Fruit fly (Drosophila melanogaster) whole organism, embryonic: ENCODE results near the gene CG12123.

Experiments
- CG10267 ChIP-seq: fragments of 200-800 bp; sonication (Bioruptor generic); optimal IDR thresholded peaks from 2 replicates; lab custom pipeline; 2018; ENCODE audit warnings: missing biosample characterization, mild to moderate bottlenecking, missing genetic modification characterization, moderate library complexity
- CG12071 ChIP-seq: fragments of 200-800 bp; sonication (Bioruptor generic); optimal IDR thresholded peaks from 3 replicates; lab custom pipeline; 2018; ENCODE audit warnings: missing biosample characterization, mild to moderate bottlenecking, missing genetic modification characterization
- CG13624 ChIP-seq: fragments of 200-800 bp; sonication (Bioruptor generic); optimal IDR thresholded peaks from 2 replicates; lab custom pipeline; 2016; ENCODE audit warnings: missing biosample characterization, missing genetic modification characterization
- CG17829 ChIP-seq: fragments of 200-800 bp; optimal IDR thresholded peaks from 2 replicates; lab custom pipeline; 2019; ENCODE audit warnings: missing biosample characterization, mild to moderate bottlenecking, missing genetic modification characterization, moderate library complexity
- CG18011 ChIP-seq: fragments of 200-800 bp; sonication (Bioruptor generic); optimal IDR thresholded peaks from 2 replicates; lab custom pipeline; 2017; ENCODE audit warnings: missing biosample characterization, missing genetic modification characterization, mild to moderate bottlenecking, moderate library complexity, missing genotype
- CG31441 ChIP-seq: fragments of 200-800 bp; sonication (Bioruptor generic); IDR thresholded peaks from 2 replicates; pipeline ENCODE4 v1.3.6; 2022; ENCODE audit warnings: missing biosample characterization, missing genetic modification characterization
- CG32767 ChIP-seq: fragments of 200-800 bp; sonication (Bioruptor generic); IDR thresholded peaks from 2 replicates; pipeline ENCODE4 v1.3.6; 2022; ENCODE audit warnings: missing biosample characterization, missing genetic modification characterization
- CG33213 ChIP-seq: fragments of 200-800 bp; sonication (Bioruptor generic); optimal IDR thresholded peaks from 3 replicates; lab custom pipeline; 2016; ENCODE audit warnings: missing biosample characterization, missing genetic modification characterization
- CG33557 ChIP-seq: fragments of 200-800 bp; sonication (Bioruptor generic); optimal IDR thresholded peaks from 2 replicates; lab custom pipeline; 2019; ENCODE audit warnings: missing biosample characterization, mild to moderate bottlenecking, missing genetic modification characterization, moderate library complexity
- CG34376 ChIP-seq: fragments of 200-800 bp; sonication (Bioruptor generic); optimal IDR thresholded peaks from 2 replicates; lab custom pipeline; 2018; ENCODE audit warnings: missing biosample characterization, mild to moderate bottlenecking, missing genetic modification characterization
- CG3838 ChIP-seq: fragments of 200-800 bp; sonication (Bioruptor generic); optimal IDR thresholded peaks from 3 replicates; lab custom pipeline; 2016; ENCODE audit warnings: missing biosample characterization, missing genetic modification characterization
- CG8944 ChIP-seq: fragments of 200-800 bp; sonication (Bioruptor generic); optimal IDR thresholded peaks from 3 replicates; lab custom pipeline; 2016; ENCODE audit warnings: missing biosample characterization, missing genetic modification characterization
- CG9932 ChIP-seq: fragments of 200-800 bp; sonication (Bioruptor generic); IDR thresholded peaks from 2 replicates; pipeline ENCODE4 v1.3.6; 2022; ENCODE audit warnings: missing biosample characterization, missing genetic modification characterization
- CrebB ChIP-seq: fragments of 200-800 bp; sonication (Bioruptor generic); optimal IDR thresholded peaks from 3 replicates; lab custom pipeline; 2018; ENCODE audit warnings: missing biosample characterization, mild to moderate bottlenecking, missing genetic modification characterization
- D19A ChIP-seq: fragments of 200-800 bp; optimal IDR thresholded peaks from 3 replicates; lab custom pipeline; 2019; ENCODE audit warnings: missing biosample characterization, mild to moderate bottlenecking, missing genetic modification characterization, moderate library complexity
- E2f1 ChIP-seq: fragments of 200-800 bp; sonication (Bioruptor generic); IDR thresholded peaks from 2 replicates; pipeline ENCODE4 v1.3.6; 2022; ENCODE audit warnings: missing biosample characterization, missing genetic modification characterization
- Ets97D ChIP-seq: fragments of 200-800 bp; sonication (Bioruptor generic); optimal IDR thresholded peaks from 3 replicates; lab custom pipeline; 2016; ENCODE audit warnings: missing biosample characterization, missing genetic modification characterization
- Hsf ChIP-seq: fragments of 200-800 bp; sonication (Bioruptor generic); optimal IDR thresholded peaks from 3 replicates; lab custom pipeline; 2016; ENCODE audit warnings: missing biosample characterization, missing genetic modification characterization
- Lpt ChIP-seq: fragments of >200 bp; optimal IDR thresholded peaks from 2 replicates; lab custom pipeline; 2018; ENCODE audit warnings: missing biosample characterization, missing genetic modification characterization
- Max ChIP-seq: fragments of 200-800 bp; sonication (Bioruptor generic); optimal IDR thresholded peaks from 2 replicates; lab custom pipeline; 2016; ENCODE audit warnings: missing biosample characterization, mild to moderate bottlenecking, missing genetic modification characterization
- Med ChIP-seq: fragments of 200-800 bp; sonication (Bioruptor generic); peaks from one replicate; lab custom pipeline; 2016; ENCODE audit warnings: missing biosample characterization, missing genetic modification characterization, mild to moderate bottlenecking, inconsistent platforms, moderate library complexity
- NK7.1 ChIP-seq: fragments of 200-800 bp; sonication (Bioruptor generic); optimal IDR thresholded peaks from 3 replicates; lab custom pipeline; 2016; ENCODE audit warnings: missing biosample characterization, missing genetic modification characterization
- Nf-YA ChIP-seq: fragments of 200-800 bp; sonication (Bioruptor generic); IDR thresholded peaks from 2 replicates; pipeline ENCODE4 v1.3.6; 2022; ENCODE audit warnings: missing biosample characterization, missing genetic modification characterization
- Oaz ChIP-seq: fragments of 200-800 bp; sonication (Bioruptor generic); IDR thresholded peaks from 2 replicates; pipeline ENCODE4 v1.3.6; 2022; ENCODE audit warnings: missing biosample characterization, missing genetic modification characterization
- Trl ChIP-seq, 3 experiments: fragments of >200 bp in 2 of 3; fragments of 200-800 bp in 1 of 3; sonication (Bioruptor generic) in 1 of 3; optimal IDR thresholded peaks; 2 replicates in 1 of 3; 3 replicates in 2 of 3; lab custom pipeline; 2016 to 2017; ENCODE audit warnings: missing biosample characterization in 1 of 3, missing genetic modification characterization in 1 of 3
- Usf ChIP-seq: fragments of 200-800 bp; sonication (Bioruptor generic); optimal IDR thresholded peaks from 2 replicates; lab custom pipeline; 2017; ENCODE audit warnings: missing genotype, missing biosample characterization, missing genetic modification characterization
- ac ChIP-seq: fragments of 200-800 bp; sonication (Bioruptor generic); optimal IDR thresholded peaks from 3 replicates; lab custom pipeline; 2017; ENCODE audit warnings: missing biosample characterization, mild to moderate bottlenecking, missing genetic modification characterization
- ase ChIP-seq: fragments of 200-800 bp; sonication (Bioruptor generic); IDR thresholded peaks from 3 replicates; pipeline ENCODE4 v1.3.6; 2022; ENCODE audit warnings: missing biosample characterization, missing genetic modification characterization
- cg ChIP-seq: fragments of 200-800 bp; sonication (Bioruptor generic); optimal IDR thresholded peaks from 3 replicates; lab custom pipeline; 2019; ENCODE audit warnings: missing biosample characterization, mild to moderate bottlenecking, missing genetic modification characterization, moderate library complexity
- dati ChIP-seq: fragments of 200-800 bp; sonication (Bioruptor generic); IDR thresholded peaks from 2 replicates; pipeline ENCODE4 v1.3.6; 2022; ENCODE audit warnings: missing biosample characterization, missing genetic modification characterization
- disco-r ChIP-seq: fragments of 200-800 bp; sonication (Bioruptor generic); optimal IDR thresholded peaks from 2 replicates; lab custom pipeline; 2016; ENCODE audit warnings: missing biosample characterization, missing genetic modification characterization
- dm ChIP-seq: fragments of 200-800 bp; sonication (Bioruptor generic); optimal IDR thresholded peaks from 3 replicates; lab custom pipeline; 2016; ENCODE audit warnings: missing biosample characterization, missing genetic modification characterization
- dmrt99B ChIP-seq: fragments of 200-800 bp; sonication (Bioruptor generic); optimal IDR thresholded peaks from 2 replicates; lab custom pipeline; 2018; ENCODE audit warnings: missing biosample characterization, mild to moderate bottlenecking, missing genetic modification characterization, moderate library complexity
- ewg ChIP-seq: fragments of 200-800 bp; sonication (Bioruptor generic); optimal IDR thresholded peaks from 3 replicates; lab custom pipeline; 2017; ENCODE audit warnings: mild to moderate bottlenecking, missing biosample characterization, missing genetic modification reagents, missing genetic modification characterization
- fd64A ChIP-seq: fragments of 200-800 bp; sonication (Bioruptor generic); optimal IDR thresholded peaks from 3 replicates; lab custom pipeline; 2018; ENCODE audit warnings: missing biosample characterization, mild to moderate bottlenecking, missing genetic modification characterization
- fru ChIP-seq: fragments of >200 bp; optimal IDR thresholded peaks from 2 replicates; lab custom pipeline; 2017
- inv ChIP-seq: fragments of 200-800 bp; sonication (Bioruptor generic); IDR thresholded peaks from 2 replicates; pipeline ENCODE4 v1.3.6; 2022; ENCODE audit warnings: missing biosample characterization, missing genetic modification characterization; ENCODE audit not compliant: partially characterized antibody
- jigr1 ChIP-seq: fragments of 200-800 bp; sonication (Bioruptor generic); IDR thresholded peaks from 3 replicates; pipeline ENCODE4 v1.3.6; 2022; ENCODE audit warnings: missing biosample characterization, missing genetic modification characterization
- lilli ChIP-seq: fragments of 200-800 bp; sonication (Bioruptor generic); optimal IDR thresholded peaks from 3 replicates; lab custom pipeline; 2016; ENCODE audit warnings: missing biosample characterization, missing genetic modification characterization
- nerfin-1 ChIP-seq: fragments of 200-800 bp; sonication (Bioruptor generic); optimal IDR thresholded peaks from 3 replicates; lab custom pipeline; 2019; ENCODE audit warnings: missing biosample characterization, mild to moderate bottlenecking, missing genetic modification characterization, moderate library complexity
- onecut ChIP-seq: fragments of 200-800 bp; sonication (Bioruptor generic); IDR thresholded peaks from 2 replicates; pipeline ENCODE4 v1.3.6; 2022; ENCODE audit warnings: missing biosample characterization, missing genetic modification characterization
- peb ChIP-seq: fragments of 200-800 bp; sonication (Bioruptor generic); IDR thresholded peaks from 2 replicates; pipeline ENCODE4 v1.3.6; 2022; ENCODE audit warnings: missing biosample characterization, missing genetic modification characterization
- sc ChIP-seq, 3 experiments: fragments of >200 bp in 2 of 3; fragments of 200-800 bp in 1 of 3; sonication (Bioruptor generic) in 1 of 3; optimal IDR thresholded peaks; 2 replicates in 2 of 3; 3 replicates in 1 of 3; lab custom pipeline; 2017; ENCODE audit warnings: mild to moderate bottlenecking in 1 of 3, missing biosample characterization in 1 of 3, missing genetic modification characterization in 1 of 3, missing genetic modification reagents in 1 of 3
- slbo ChIP-seq: fragments of 200-800 bp; sonication (Bioruptor generic); IDR thresholded peaks from 2 replicates; pipeline ENCODE4 v1.3.6; 2022; ENCODE audit warnings: missing biosample characterization, missing genetic modification characterization
- tap ChIP-seq: fragments of 200-800 bp; optimal IDR thresholded peaks from 3 replicates; lab custom pipeline; 2019; ENCODE audit warnings: missing biosample characterization, mild to moderate bottlenecking, missing genetic modification characterization, moderate library complexity
- trh ChIP-seq: fragments of 200-800 bp; sonication (Bioruptor generic); optimal IDR thresholded peaks from 2 replicates; lab custom pipeline; 2016; ENCODE audit warnings: missing biosample characterization, missing genetic modification characterization
- tx ChIP-seq: fragments of 200-800 bp; sonication (Bioruptor generic); optimal IDR thresholded peaks from 2 replicates; lab custom pipeline; 2016; ENCODE audit warnings: missing biosample characterization, missing genetic modification characterization
- unpg ChIP-seq: fragments of 200-800 bp; sonication (Bioruptor generic); optimal IDR thresholded peaks from 3 replicates; lab custom pipeline; 2018; ENCODE audit warnings: missing biosample characterization, mild to moderate bottlenecking, missing genetic modification characterization, moderate library complexity
- wdn ChIP-seq: fragments of 200-800 bp; sonication (Bioruptor generic); IDR thresholded peaks from 2 replicates; pipeline ENCODE4 v1.3.6; 2022; ENCODE audit warnings: missing biosample characterization, missing genetic modification characterization
- zfh1 ChIP-seq: fragments of 200-800 bp; sonication (Bioruptor generic); IDR thresholded peaks from 3 replicates; pipeline ENCODE4 v1.3.6; 2022; ENCODE audit warnings: missing biosample characterization, missing genetic modification characterization
- zfh2 ChIP-seq: fragments of 200-800 bp; sonication (Bioruptor generic); optimal IDR thresholded peaks from 2 replicates; lab custom pipeline; 2016; ENCODE audit warnings: missing biosample characterization, missing genetic modification characterization

Gene CG12123

dm6 chrX:8420772-8421448, 21.2 kb downstream of the CG12123 start (continued):
- TF ChIP-seq Oaz (GFP tag; lab: Robert Waterston, UW): no peak
- peak; percentile 49 for TF ChIP-seq Med (GFP tag; lab: Kevin White, UChicago)
- peak; percentile 54 for TF ChIP-seq CG18011 (GFP tag; lab: Kevin White, UChicago)
- TF ChIP-seq CG8944 (GFP tag; lab: Kevin White, UChicago): no peak
- no peak for TF ChIP-seq zfh1 (GFP tag; lab: Robert Waterston, UW)
- no peak for TF ChIP-seq E2f1 (GFP tag; lab: Robert Waterston, UW)
- no peak for TF ChIP-seq CG13624 (GFP tag; lab: Kevin White, UChicago)
- TF ChIP-seq Ets97D (GFP tag; lab: Kevin White, UChicago): no peak
- no peak for TF ChIP-seq unpg (GFP tag; lab: Kevin White, UChicago)
- no peak for TF ChIP-seq fru (lab: Kevin White, UChicago)
- TF ChIP-seq wdn (GFP tag; lab: Robert Waterston, UW): no peak; the same call in 1 of the 2 replicates
- TF ChIP-seq disco-r (GFP tag; lab: Kevin White, UChicago): no peak
- no peak for TF ChIP-seq CG31441 (GFP tag; lab: Robert Waterston, UW)
- no peak for TF ChIP-seq CG10267
- TF ChIP-seq ac (GFP tag; lab: Kevin White, UChicago): no peak
- no peak for TF ChIP-seq slbo (GFP tag; lab: Robert Waterston, UW)
- no peak for TF ChIP-seq Max (GFP tag; lab: Kevin White, UChicago)
- TF ChIP-seq Usf (GFP tag; lab: Kevin White, UChicago): no peak
- TF ChIP-seq CG34376 (GFP tag; lab: Kevin White, UChicago): peak; percentile 30
- TF ChIP-seq CG17829 (tag; lab: Kevin White, UChicago): peak; percentile 3
- peak; percentile 7 for TF ChIP-seq fd64A (GFP tag; lab: Kevin White, UChicago)
- TF ChIP-seq trh (GFP tag; lab: Kevin White, UChicago): no peak
- peak; percentile 15 for TF ChIP-seq dm
- no peak for TF ChIP-seq onecut (GFP tag; lab: Robert Waterston, UW)
- TF ChIP-seq CG32767 (GFP tag; lab: Robert Waterston, UW): no peak
- no peak for TF ChIP-seq inv
- TF ChIP-seq D19A (tag; lab: Kevin White, UChicago): no peak
- TF ChIP-seq zfh2 (GFP tag; lab: Kevin White, UChicago): no peak
- no peak for TF ChIP-seq CG9932 (GFP tag; lab: Robert Waterston, UW)
- no peak for TF ChIP-seq CG3838 (GFP tag; lab: Kevin White, UChicago)
- TF ChIP-seq sc (optimal IDR thresholded peaks at IDR 0.05; lab: Kevin White, UChicago): no peak
- no peak for TF ChIP-seq sc (GFP tag; optimal IDR thresholded peaks at IDR 0.05; lab: Kevin White, UChicago)
- no peak for TF ChIP-seq dmrt99B (tag; lab: Kevin White, UChicago)
- TF ChIP-seq CG33213 (GFP tag; lab: Kevin White, UChicago): no peak
- TF ChIP-seq CG12071: no peak
- TF ChIP-seq Lpt (GFP tag; lab: Kevin White, UChicago): peak; percentile 88
- no peak for TF ChIP-seq CG33557
- no peak for TF ChIP-seq dati (GFP tag; lab: Robert Waterston, UW)
- no peak for TF ChIP-seq CrebB (tag; lab: Kevin White, UChicago)
- peak; percentile 99 to 100 for TF ChIP-seq Trl (optimal IDR thresholded peaks at IDR 0.05; lab: Kevin White, UChicago)
- TF ChIP-seq Trl (GFP tag; optimal IDR thresholded peaks at IDR 0.05; lab: Kevin White, UChicago): no peak
- TF ChIP-seq nerfin-1 (tag; lab: Kevin White, UChicago): peak; percentile 2
- peak; percentile 85 for TF ChIP-seq cg (GFP tag; lab: Kevin White, UChicago)
- no peak for TF ChIP-seq peb (GFP tag; lab: Robert Waterston, UW)
- TF ChIP-seq ase (GFP tag; lab: Robert Waterston, UW): no peak
- TF ChIP-seq tap (tag; lab: Kevin White, UChicago): no peak
- TF ChIP-seq jigr1: no peak
- TF ChIP-seq Nf-YA (GFP tag; lab: Robert Waterston, UW): no peak
- no peak for TF ChIP-seq NK7.1 (GFP tag; lab: Kevin White, UChicago)
- TF ChIP-seq tx (GFP tag; lab: Kevin White, UChicago): no peak
- TF ChIP-seq lilli: no peak
- peak; percentile 73 for TF ChIP-seq ewg
- TF ChIP-seq Hsf (GFP tag; lab: Kevin White, UChicago): no peak
